Fruit fly (Drosophila melanogaster) whole organism, embryonic: ENCODE data around the gene Spec2.

ENCODE experiments used
- Atf6 ChIP-seq: fragments of 200-800 bp; sonication (Bioruptor generic); IDR thresholded peaks from 2 replicates; pipeline ENCODE4 v1.3.6; 2022; ENCODE audit warnings: missing biosample characterization, missing genetic modification characterization
- BEAF-32 ChIP-seq: fragments of 200-800 bp; sonication (Bioruptor generic); optimal IDR thresholded peaks from 3 replicates; lab custom pipeline; 2017; ENCODE audit warnings: missing biosample characterization, missing genetic modification characterization, mild to moderate bottlenecking, moderate library complexity, missing genetic modification reagents
- Blimp-1 ChIP-seq: fragments of 200-800 bp; sonication (Bioruptor generic); optimal IDR thresholded peaks from 3 replicates; lab custom pipeline; 2018; ENCODE audit warnings: missing biosample characterization, missing genetic modification characterization, mild to moderate bottlenecking, moderate library complexity, missing genetic modification reagents
- CG10147 ChIP-seq: fragments of 200-800 bp; sonication (Bioruptor generic); optimal IDR thresholded peaks from 2 replicates; lab custom pipeline; 2019; ENCODE audit warnings: missing biosample characterization, mild to moderate bottlenecking, missing genetic modification characterization, moderate library complexity
- CG10366 ChIP-seq: fragments of 200-800 bp; sonication (Bioruptor generic); IDR thresholded peaks from 2 replicates; pipeline ENCODE4 v1.3.6; 2022; ENCODE audit warnings: missing biosample characterization, missing genetic modification characterization
- CG12219 ChIP-seq: fragments of 200-800 bp; sonication (Bioruptor generic); optimal IDR thresholded peaks from 3 replicates; lab custom pipeline; 2018; ENCODE audit warnings: missing biosample characterization, mild to moderate bottlenecking, missing genetic modification characterization
- CG12942 ChIP-seq: fragments of 200-800 bp; sonication (Bioruptor generic); optimal IDR thresholded peaks from 3 replicates; lab custom pipeline; 2016; ENCODE audit warnings: missing biosample characterization, missing genetic modification characterization
- CG1647 ChIP-seq: fragments of 200-800 bp; sonication (Bioruptor generic); optimal IDR thresholded peaks from 3 replicates; lab custom pipeline; 2016; ENCODE audit warnings: missing biosample characterization, missing genetic modification characterization
- CG17359 ChIP-seq: fragments of 200-800 bp; sonication (Bioruptor generic); optimal IDR thresholded peaks from 3 replicates; lab custom pipeline; 2018; ENCODE audit warnings: missing biosample characterization, mild to moderate bottlenecking, missing genetic modification characterization, moderate library complexity
- CG17568 ChIP-seq: fragments of 200-800 bp; sonication (Bioruptor generic); optimal IDR thresholded peaks from 2 replicates; lab custom pipeline; 2018; ENCODE audit warnings: missing biosample characterization, mild to moderate bottlenecking, missing genetic modification characterization, moderate library complexity
- CG31388 ChIP-seq: fragments of 200-800 bp; sonication (Bioruptor generic); optimal IDR thresholded peaks from 2 replicates; lab custom pipeline; 2016; ENCODE audit warnings: missing biosample characterization, missing genetic modification characterization
- CG43689 ChIP-seq: fragments of 200-800 bp; sonication (Bioruptor generic); IDR thresholded peaks from 2 replicates; pipeline ENCODE4 v1.3.6; 2022; ENCODE audit warnings: missing biosample characterization, missing genetic modification characterization
- CG7357 ChIP-seq: fragments of 200-800 bp; sonication (Bioruptor generic); IDR thresholded peaks from 3 replicates; pipeline ENCODE4 v1.3.6; 2022; ENCODE audit warnings: missing biosample characterization, missing genetic modification characterization
- CG7928 ChIP-seq: fragments of 200-800 bp; sonication (Bioruptor generic); optimal IDR thresholded peaks from 2 replicates; lab custom pipeline; 2017; ENCODE audit warnings: missing biosample characterization, mild to moderate bottlenecking, missing genetic modification characterization
- CG9727 ChIP-seq: fragments of 200-800 bp; sonication (Bioruptor generic); optimal IDR thresholded peaks from 3 replicates; lab custom pipeline; 2017; ENCODE audit warnings: missing biosample characterization, mild to moderate bottlenecking, missing genetic modification characterization
- CHES-1-like ChIP-seq: fragments of 200-800 bp; sonication (Bioruptor generic); optimal IDR thresholded peaks from 2 replicates; lab custom pipeline; 2016; ENCODE audit warnings: missing biosample characterization, missing genetic modification characterization
- Dad ChIP-seq: fragments of 200-800 bp; sonication (Bioruptor generic); optimal IDR thresholded peaks from 3 replicates; lab custom pipeline; 2016; ENCODE audit warnings: missing biosample characterization, missing genetic modification characterization
- Dfd ChIP-seq, 2 experiments: fragments of >200 bp; optimal IDR thresholded peaks; 2 replicates each; lab custom pipeline; 2017; ENCODE audit warnings: missing biosample characterization in 2 of 2, missing genetic modification characterization in 2 of 2
- Dip2 ChIP-seq: fragments of 200-800 bp; sonication (Bioruptor generic); IDR thresholded peaks from 2 replicates; pipeline ENCODE4 v1.3.6; 2022; ENCODE audit warnings: missing biosample characterization, missing genetic modification characterization
- Eip74EF ChIP-seq, 2 experiments: fragments of 200-800 bp in 1 of 2; fragments of >200 bp in 1 of 2; sonication (Bioruptor generic) in 1 of 2; optimal IDR thresholded peaks; 2 replicates each; lab custom pipeline; 2017 to 2019; ENCODE audit warnings: missing biosample characterization in 2 of 2, missing genetic modification characterization in 2 of 2, mild to moderate bottlenecking in 1 of 2, moderate library complexity in 1 of 2
- Hand ChIP-seq: fragments of 200-800 bp; sonication (Bioruptor generic); optimal IDR thresholded peaks from 2 replicates; lab custom pipeline; 2017; ENCODE audit warnings: mild to moderate bottlenecking, missing biosample characterization, missing genetic modification reagents, missing genetic modification characterization
- Hr3 ChIP-seq: fragments of 200-800 bp; sonication (Bioruptor generic); optimal IDR thresholded peaks from 3 replicates; lab custom pipeline; 2016; ENCODE audit warnings: missing biosample characterization, missing genetic modification characterization
- Mad ChIP-seq: fragments of 200-800 bp; sonication (Bioruptor generic); optimal IDR thresholded peaks from 2 replicates; lab custom pipeline; 2016; ENCODE audit warnings: missing biosample characterization, missing genetic modification characterization
- Med ChIP-seq: fragments of 200-800 bp; sonication (Bioruptor generic); peaks from one replicate; lab custom pipeline; 2016; ENCODE audit warnings: missing biosample characterization, missing genetic modification characterization, mild to moderate bottlenecking, inconsistent platforms, moderate library complexity
- Oli ChIP-seq: fragments of 200-800 bp; sonication (Bioruptor generic); optimal IDR thresholded peaks from 2 replicates; lab custom pipeline; 2018; ENCODE audit warnings: missing biosample characterization, mild to moderate bottlenecking, missing genetic modification characterization, moderate library complexity
- Ptx1 ChIP-seq: fragments of 200-800 bp; sonication (Bioruptor generic); IDR thresholded peaks from 2 replicates; pipeline ENCODE4 v1.3.6; 2022; ENCODE audit warnings: missing biosample characterization, missing genetic modification characterization
- Six4 ChIP-seq: fragments of 200-800 bp; sonication (Bioruptor generic); optimal IDR thresholded peaks from 2 replicates; lab custom pipeline; 2016; ENCODE audit warnings: missing biosample characterization, missing genetic modification characterization
- amos ChIP-seq: fragments of 200-800 bp; sonication (Bioruptor generic); IDR thresholded peaks from 2 replicates; pipeline ENCODE4 v1.3.6; 2022; ENCODE audit warnings: missing biosample characterization, missing genetic modification characterization; ENCODE audit not compliant: partially characterized antibody
- ap ChIP-seq: fragments of 200-800 bp; sonication (Bioruptor generic); IDR thresholded peaks from 2 replicates; pipeline ENCODE4 v1.3.6; 2022; ENCODE audit warnings: missing biosample characterization, missing genetic modification characterization
- bbx ChIP-seq: fragments of 200-800 bp; sonication (Bioruptor generic); IDR thresholded peaks from 2 replicates; pipeline ENCODE4 v1.3.6; 2022; ENCODE audit warnings: missing biosample characterization, missing genetic modification characterization; ENCODE audit not compliant: partially characterized antibody
- crc ChIP-seq: fragments of 200-800 bp; sonication (Bioruptor generic); optimal IDR thresholded peaks from 2 replicates; lab custom pipeline; 2016; ENCODE audit warnings: missing biosample characterization, missing genetic modification characterization
- disco-r ChIP-seq: fragments of 200-800 bp; sonication (Bioruptor generic); optimal IDR thresholded peaks from 2 replicates; lab custom pipeline; 2016; ENCODE audit warnings: missing biosample characterization, missing genetic modification characterization
- dmrt11E ChIP-seq: fragments of 200-800 bp; sonication (Bioruptor generic); optimal IDR thresholded peaks from 3 replicates; lab custom pipeline; 2018; ENCODE audit warnings: missing biosample characterization, mild to moderate bottlenecking, missing genetic modification characterization, moderate library complexity
- dmrt99B ChIP-seq: fragments of 200-800 bp; sonication (Bioruptor generic); optimal IDR thresholded peaks from 2 replicates; lab custom pipeline; 2018; ENCODE audit warnings: missing biosample characterization, mild to moderate bottlenecking, missing genetic modification characterization, moderate library complexity
- dysf ChIP-seq: fragments of 200-800 bp; sonication (Bioruptor generic); IDR thresholded peaks from 3 replicates; pipeline ENCODE4 v1.3.6; 2022; ENCODE audit warnings: missing biosample characterization, missing genetic modification characterization
- ewg ChIP-seq: fragments of 200-800 bp; sonication (Bioruptor generic); optimal IDR thresholded peaks from 3 replicates; lab custom pipeline; 2017; ENCODE audit warnings: mild to moderate bottlenecking, missing biosample characterization, missing genetic modification reagents, missing genetic modification characterization
- ham ChIP-seq: fragments of 200-800 bp; sonication (Bioruptor generic); IDR thresholded peaks from 2 replicates; pipeline ENCODE4 v1.3.6; 2022; ENCODE audit warnings: missing biosample characterization, missing genetic modification characterization
- ind ChIP-seq: fragments of 200-800 bp; sonication (Bioruptor generic); optimal IDR thresholded peaks from 3 replicates; lab custom pipeline; 2016; ENCODE audit warnings: missing biosample characterization, missing genetic modification characterization
- kni ChIP-seq: fragments of 200-800 bp; sonication (Bioruptor generic); optimal IDR thresholded peaks from 3 replicates; lab custom pipeline; 2017; ENCODE audit warnings: mild to moderate bottlenecking, missing biosample characterization, missing genetic modification reagents, missing genetic modification characterization
- nerfin-2 ChIP-seq: fragments of 200-800 bp; sonication (Bioruptor generic); IDR thresholded peaks from 2 replicates; pipeline ENCODE4 v1.3.6; 2022; ENCODE audit warnings: missing biosample characterization, missing genetic modification characterization; ENCODE audit not compliant: partially characterized antibody
- org-1 ChIP-seq: fragments of 200-800 bp; sonication (Bioruptor generic); optimal IDR thresholded peaks from 2 replicates; lab custom pipeline; 2017; ENCODE audit warnings: missing biosample characterization, missing genetic modification characterization
- pros ChIP-seq: fragments of 200-800 bp; sonication (Bioruptor generic); optimal IDR thresholded peaks from 3 replicates; lab custom pipeline; 2019; ENCODE audit warnings: missing biosample characterization, mild to moderate bottlenecking, missing genetic modification characterization, moderate library complexity
- row ChIP-seq: fragments of 200-800 bp; sonication (Bioruptor generic); IDR thresholded peaks from 3 replicates; pipeline ENCODE4 v1.3.6; 2022; ENCODE audit warnings: missing biosample characterization, missing genetic modification characterization
- sim ChIP-seq: fragments of 200-800 bp; sonication (Bioruptor generic); IDR thresholded peaks from 2 replicates; pipeline ENCODE4 v1.3.6; 2022; ENCODE audit warnings: missing biosample characterization, missing genetic modification characterization
- so ChIP-seq: fragments of 200-800 bp; sonication (Bioruptor generic); IDR thresholded peaks from 3 replicates; pipeline ENCODE4 v1.3.6; 2022; ENCODE audit warnings: missing biosample characterization, missing genetic modification characterization
- tap ChIP-seq: fragments of 200-800 bp; optimal IDR thresholded peaks from 3 replicates; lab custom pipeline; 2019; ENCODE audit warnings: missing biosample characterization, mild to moderate bottlenecking, missing genetic modification characterization, moderate library complexity
- toy ChIP-seq: fragments of 200-800 bp; sonication (Bioruptor generic); IDR thresholded peaks from 2 replicates; pipeline ENCODE4 v1.3.6; 2022; ENCODE audit warnings: missing biosample characterization, missing genetic modification characterization
- vfl ChIP-seq: fragments of 200-800 bp; sonication (Bioruptor generic); optimal IDR thresholded peaks from 2 replicates; lab custom pipeline; 2016; ENCODE audit warnings: missing biosample characterization, missing genetic modification characterization
- vnd ChIP-seq: fragments of 200-800 bp; sonication (Bioruptor generic); IDR thresholded peaks from 3 replicates; pipeline ENCODE4 v1.3.6; 2022; ENCODE audit warnings: missing biosample characterization, missing genetic modification characterization; ENCODE audit not compliant: partially characterized antibody

Spec2 gene

dm6 chr3R:5654692-5655181 lies 30.8 kb upstream of the Spec2 start, which contains the start of the genes elm and MED27 (continued):
- TF ChIP-seq ewg (GFP tag; lab: Kevin White, UChicago) (peak; percentile 80), CG10147 (GFP tag; lab: Kevin White, UChicago) (peak; percentile 93), Ptx1 (GFP tag; lab: Robert Waterston, UW) (peak; percentile 97), so (GFP tag; lab: Robert Waterston, UW) (peak; percentile 89; the same call in 2 of the 3 replicates), Six4 (GFP tag; lab: Kevin White, UChicago) (peak; percentile 85), vfl (GFP tag; lab: Kevin White, UChicago) (peak; percentile 94), Blimp-1 (GFP tag; lab: Kevin White, UChicago) (peak; percentile 86), CG17568 (no peak), dmrt99B (tag; lab: Kevin White, UChicago) (no peak), ham (GFP tag; lab: Robert Waterston, UW) (peak; percentile 80), dmrt11E (tag; lab: Kevin White, UChicago) (peak; percentile 93), CG1647 (GFP tag; lab: Kevin White, UChicago) (peak; percentile 89), Atf6 (GFP tag; lab: Robert Waterston, UW) (peak; percentile 87), Dfd (GFP tag; optimal IDR thresholded peaks at IDR 0.05; lab: Kevin White, UChicago) (peak in 1 of 2 experiments; percentile 59), tap (tag; lab: Kevin White, UChicago) (peak; percentile 62), CHES-1-like (peak; percentile 94), dysf (GFP tag; lab: Robert Waterston, UW) (peak; percentile 94), org-1 (GFP tag; lab: Kevin White, UChicago) (peak; percentile 61), Dad (peak; percentile 91), CG7928 (GFP tag; lab: Kevin White, UChicago) (peak; percentile 72), vnd (GFP tag; lab: Robert Waterston, UW) (peak; percentile 93), pros (GFP tag; lab: Kevin White, UChicago) (peak; percentile 16), disco-r (GFP tag; lab: Kevin White, UChicago) (peak; percentile 79), CG9727 (GFP tag; lab: Kevin White, UChicago) (peak; percentile 94), CG7357 (peak; percentile 87), CG12942 (GFP tag; lab: Kevin White, UChicago) (peak; percentile 92), crc (GFP tag; lab: Kevin White, UChicago) (peak; percentile 65), Dip2 (GFP tag; lab: Robert Waterston, UW) (no peak), toy (GFP tag; lab: Robert Waterston, UW) (peak; percentile 72; the same call in 1 of the 2 replicates), Hand (GFP tag; lab: Kevin White, UChicago) (peak; percentile 8), Hr3 (GFP tag; lab: Kevin White, UChicago) (peak; percentile 95), CG10366 (GFP tag; lab: Robert Waterston, UW) (peak; percentile 92), Med (GFP tag; lab: Kevin White, UChicago) (peak; percentile 98), amos (GFP tag; lab: Robert Waterston, UW) (peak; percentile 91), CG17359 (tag; lab: Kevin White, UChicago) (peak; percentile 89), nerfin-2 (GFP tag; lab: Robert Waterston, UW) (peak; percentile 88), row (GFP tag; lab: Robert Waterston, UW) (peak; percentile 99), CG43689 (GFP tag; lab: Robert Waterston, UW) (0 out of 2 replicates have a peak, but pooled peaks have one; percentile 52), CG12219 (peak; percentile 75), BEAF-32 (peak; percentile 99), Mad (GFP tag; lab: Kevin White, UChicago) (peak; percentile 94), CG31388 (GFP tag; lab: Kevin White, UChicago) (peak; percentile 90), Oli (peak; percentile 86), bbx (GFP tag; lab: Robert Waterston, UW) (peak; percentile 84), ap (peak; percentile 83), ind (peak; percentile 95), kni (peak; percentile 85), sim (peak; percentile 60; the same call in 1 of the 2 replicates), Eip74EF (GFP tag; optimal IDR thresholded peaks at IDR 0.05; lab: Kevin White, UChicago) (peak in 1 of 2 experiments; percentile 64)
